Worm (Caenorhabditis elegans) whole organism, L4 larva: ENCODE results near the gene R04B5.5.

Experiments used
- D1046.2 ChIP-seq: fragments of 200-800 bp; sonication (Bioruptor generic); IDR thresholded peaks from 2 replicates; pipeline ENCODE4 v1.3.6; 2022; ENCODE audit warnings: missing genetic modification characterization, missing compliant biosample characterization
- F10B5.3 ChIP-seq: sonication (generic microtip); optimal IDR thresholded peaks from 2 replicates; lab custom pipeline; 2016; ENCODE audit warnings: mild to moderate bottlenecking, missing genetic modification characterization, missing compliant biosample characterization
- R02D3.7 ChIP-seq: fragments of 150-350 bp; sonication (generic microtip); optimal IDR thresholded peaks from 3 replicates; lab custom pipeline; 2014; ENCODE audit warnings: missing biosample characterization, missing genetic modification characterization
- ZK546.5 ChIP-seq, 2 experiments: sonication (generic microtip); optimal IDR thresholded peaks; 2 replicates each; lab custom pipeline; 2017; ENCODE audit warnings: missing biosample characterization in 2 of 2, missing genetic modification characterization in 2 of 2
- aha-1 ChIP-seq: fragments of 150-350 bp; peaks from one replicate; lab custom pipeline; 2014; ENCODE audit warnings: missing biosample characterization, missing genetic modification characterization
- ama-1 ChIP-seq: fragments of 150-350 bp; optimal IDR thresholded peaks from 2 replicates; lab custom pipeline; 2014; ENCODE audit warnings: inconsistent platforms, mixed read lengths
- attf-4 ChIP-seq: sonication (generic microtip); optimal IDR thresholded peaks from 3 replicates; lab custom pipeline; 2017; ENCODE audit warnings: missing biosample characterization, missing genetic modification characterization
- ceh-32 ChIP-seq: sonication (generic microtip); optimal IDR thresholded peaks from 2 replicates; lab custom pipeline; 2016; ENCODE audit warnings: mild to moderate bottlenecking, missing genetic modification characterization, missing compliant biosample characterization; ENCODE audit not compliant: poor library complexity
- ceh-44 ChIP-seq: fragments of 200-800 bp; sonication (Bioruptor generic); IDR thresholded peaks from 2 replicates; pipeline ENCODE4 v1.3.6; 2022; ENCODE audit warnings: missing genetic modification reagents, missing genetic modification characterization, missing compliant biosample characterization
- ces-1 ChIP-seq: fragments of 150-350 bp; sonication (generic microtip); optimal IDR thresholded peaks from 4 replicates; lab custom pipeline; 2014; ENCODE audit warnings: missing biosample characterization, missing genetic modification reagents, missing genetic modification characterization
- ctbp-1 ChIP-seq: fragments of 200-800 bp; sonication (Bioruptor generic); IDR thresholded peaks from 2 replicates; pipeline ENCODE4 v1.3.6; 2022; ENCODE audit warnings: missing genetic modification reagents, missing genetic modification characterization, missing compliant biosample characterization
- daf-12 ChIP-seq: fragments of 150-350 bp; optimal IDR thresholded peaks from 2 replicates; lab custom pipeline; 2014; ENCODE audit warnings: missing biosample characterization, missing genetic modification reagents, missing genetic modification characterization
- daf-8 ChIP-seq: fragments of 200-800 bp; sonication (Bioruptor generic); IDR thresholded peaks from 2 replicates; pipeline ENCODE4 v1.3.6; 2022; ENCODE audit warnings: missing genetic modification characterization, missing compliant biosample characterization
- dmd-8 ChIP-seq: fragments of 200-800 bp; sonication (Bioruptor generic); IDR thresholded peaks from 2 replicates; pipeline ENCODE4 v1.3.6; 2022; ENCODE audit warnings: missing genetic modification characterization, missing compliant biosample characterization
- dmd-9 ChIP-seq: fragments of 200-800 bp; sonication (Bioruptor generic); IDR thresholded peaks from 2 replicates; pipeline ENCODE4 v1.3.6; 2022; ENCODE audit warnings: missing genetic modification reagents, missing genetic modification characterization, missing compliant biosample characterization
- fkh-10 ChIP-seq: fragments of 150-350 bp; optimal IDR thresholded peaks from 2 replicates; lab custom pipeline; 2014; ENCODE audit warnings: missing biosample characterization, missing genetic modification reagents, missing genetic modification characterization
- hif-1 ChIP-seq, 2 experiments: sonication (generic microtip); optimal IDR thresholded peaks; 2 replicates each; lab custom pipeline; 2016 to 2017; ENCODE audit warnings: missing compliant biosample characterization in 2 of 2, missing genetic modification characterization in 2 of 2, missing genetic modification reagents in 2 of 2, missing genotype in 2 of 2, mild to moderate bottlenecking in 1 of 2
- lin-13 ChIP-seq: fragments of 150-350 bp; optimal IDR thresholded peaks from 2 replicates; lab custom pipeline; 2014; ENCODE audit warnings: missing biosample characterization, missing genetic modification reagents, missing genetic modification characterization
- lin-29 ChIP-seq: fragments of 200-800 bp; sonication (Bioruptor generic); IDR thresholded peaks from 2 replicates; pipeline ENCODE4 v1.3.6; 2022; ENCODE audit warnings: missing genetic modification reagents, missing genetic modification characterization, missing compliant biosample characterization
- mdl-1 ChIP-seq, 2 experiments: fragments of 150-350 bp in 1 of 2; sonication (generic microtip) in 1 of 2; optimal IDR thresholded peaks; 2 replicates each; lab custom pipeline; 2014 to 2017; ENCODE audit warnings: missing biosample characterization in 2 of 2, missing genetic modification characterization in 2 of 2
- mxl-3 ChIP-seq: fragments of 200-800 bp; sonication (Bioruptor generic); optimal IDR thresholded peaks from 2 replicates; lab custom pipeline; 2018; ENCODE audit warnings: mild to moderate bottlenecking, missing genetic modification characterization, missing compliant biosample characterization
- nhr-111 ChIP-seq: fragments of 200-800 bp; sonication (Bioruptor generic); optimal IDR thresholded peaks from 2 replicates; lab custom pipeline; 2018; ENCODE audit warnings: mild to moderate bottlenecking, missing genetic modification characterization, missing compliant biosample characterization
- nhr-28 ChIP-seq: fragments of 150-350 bp; optimal IDR thresholded peaks from 2 replicates; lab custom pipeline; 2014; ENCODE audit warnings: missing biosample characterization, missing genetic modification characterization
- nhr-6 ChIP-seq: fragments of 150-350 bp; optimal IDR thresholded peaks from 2 replicates; lab custom pipeline; 2014; ENCODE audit warnings: missing biosample characterization, missing genetic modification characterization
- set-16 ChIP-seq: fragments of 200-800 bp; sonication (Bioruptor generic); IDR thresholded peaks from 2 replicates; pipeline ENCODE4 v1.3.6; 2022; ENCODE audit warnings: missing genetic modification reagents, missing genetic modification characterization, missing compliant biosample characterization
- snpc-1.2 ChIP-seq: fragments of 200-800 bp; sonication (Bioruptor generic); IDR thresholded peaks from 2 replicates; pipeline ENCODE4 v1.3.6; 2022; ENCODE audit warnings: missing genetic modification reagents, missing genetic modification characterization, missing compliant biosample characterization
- spr-1 ChIP-seq: sonication (generic microtip); optimal IDR thresholded peaks from 2 replicates; lab custom pipeline; 2016; ENCODE audit warnings: mild to moderate bottlenecking, missing genetic modification characterization, missing compliant biosample characterization
- tag-97 ChIP-seq: fragments of 200-800 bp; sonication (Bioruptor generic); IDR thresholded peaks from 2 replicates; pipeline ENCODE4 v1.3.6; 2022; ENCODE audit warnings: missing genetic modification characterization, missing compliant biosample characterization
- unc-130 ChIP-seq: sonication (generic microtip); optimal IDR thresholded peaks from 2 replicates; lab custom pipeline; 2016; ENCODE audit warnings: missing genetic modification reagents, missing genetic modification characterization, missing compliant biosample characterization
- unc-39 ChIP-seq: sonication (generic microtip); optimal IDR thresholded peaks from 2 replicates; lab custom pipeline; 2017; ENCODE audit warnings: missing biosample characterization, missing genetic modification characterization
- unc-62 ChIP-seq, 3 experiments: fragments of 150-350 bp in 1 of 3; sonication (generic microtip); optimal IDR thresholded peaks in 2 of 3; peaks in 1 of 3; 1 replicate in 1 of 3; 2 replicates in 2 of 3; lab custom pipeline; 2014 to 2017; ENCODE audit warnings: missing biosample characterization in 3 of 3, missing genetic modification characterization in 3 of 3, missing genetic modification reagents in 3 of 3, missing genotype in 1 of 3
- vab-7 ChIP-seq: fragments of 200-800 bp; sonication (Bioruptor generic); IDR thresholded peaks from 2 replicates; pipeline ENCODE4 v1.3.6; 2022; ENCODE audit warnings: missing genetic modification reagents, missing genetic modification characterization, missing compliant biosample characterization
- zip-11 ChIP-seq: fragments of 200-800 bp; sonication (Bioruptor generic); IDR thresholded peaks from 2 replicates; pipeline ENCODE4 v1.3.6; 2022; ENCODE audit warnings: missing genetic modification characterization, missing compliant biosample characterization

R04B5.5 gene

ce11 chrV:10064221-10064620, 23.1 kb upstream of the R04B5.5 start, which contains the start of gene fipr-13:
Gene fipr-13 (plus strand): TSS chrV:10064521.
- no peak for TF ChIP-seq ama-1 (lab: Kevin White, UChicago)
- TF ChIP-seq aha-1 (tag; lab: Kevin White, UChicago): no peak
- no peak for TF ChIP-seq vab-7 (GFP tag; lab: Robert Waterston, UW)
- TF ChIP-seq nhr-28: no peak
- TF ChIP-seq, all 104 proteins: peak for 0

DNA sequence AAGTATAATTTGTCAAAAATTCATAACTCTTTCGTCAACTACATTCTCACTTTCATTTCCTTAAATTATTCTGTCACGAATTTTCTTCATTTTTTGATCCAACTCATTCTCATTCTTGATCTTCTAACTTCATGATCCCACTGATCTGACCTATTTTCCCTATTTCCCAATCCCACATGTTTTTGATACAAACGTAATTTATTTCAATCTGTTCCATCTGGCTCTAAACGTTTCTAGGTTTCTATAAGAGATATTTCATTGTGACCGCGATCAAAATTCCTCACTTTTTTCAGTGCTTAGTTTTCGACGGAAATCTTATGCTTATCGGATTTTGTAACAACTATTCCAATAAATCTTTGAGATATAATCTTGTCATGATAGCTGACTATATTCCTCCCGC, 21.6 kb upstream of the R04B5.5 start:
- TF ChIP-seq unc-62 (GFP tag; optimal IDR thresholded peaks at IDR 0.05 in 1 of 2; lab: Kevin White, UChicago) (peak in 1 of 2 experiments; percentile 4), unc-62 (tag; optimal IDR thresholded peaks at IDR 0.05; lab: Kevin White, UChicago) (no peak), ces-1 (GFP tag; lab: Kevin White, UChicago) (no peak)
- TF ChIP-seq, all 104 proteins: peak for 1

- TF ChIP-seq nhr-111 (no peak), R02D3.7 (no peak), attf-4 (tag; lab: Kevin White, UChicago) (no peak), unc-62 (GFP tag; optimal IDR thresholded peaks at IDR 0.05 in 1 of 2; lab: Kevin White, UChicago) (no peak), unc-62 (tag; optimal IDR thresholded peaks at IDR 0.05; lab: Kevin White, UChicago) (no peak), snpc-1.2 (GFP tag; lab: Robert Waterston, UW) (no peak), lin-13 (GFP tag; lab: Kevin White, UChicago) (no peak), unc-130 (GFP tag; lab: Kevin White, UChicago) (no peak), set-16 (GFP tag; lab: Robert Waterston, UW) (no peak), tag-97 (GFP tag; lab: Robert Waterston, UW) (no peak)
Observed at ce11 chrV:10066769-10067168, 20.5 kb upstream of the R04B5.5 start, which contains the start of gene npr-39. Gene npr-39 (plus strand): TSS chrV:10067069.

ce11 chrV:10070541-10070940, 16.7 kb upstream of the R04B5.5 start, which contains the start of gene nhr-192:
Gene nhr-192 (minus strand): TSS chrV:10070641.
- peak in 1 of 2 experiments; percentile 58 for TF ChIP-seq unc-62 (GFP tag; optimal IDR thresholded peaks at IDR 0.05 in 1 of 2; lab: Kevin White, UChicago)
- no peak for TF ChIP-seq unc-62 (tag; optimal IDR thresholded peaks at IDR 0.05; lab: Kevin White, UChicago)
- TF ChIP-seq ceh-44: no peak

DNA sequence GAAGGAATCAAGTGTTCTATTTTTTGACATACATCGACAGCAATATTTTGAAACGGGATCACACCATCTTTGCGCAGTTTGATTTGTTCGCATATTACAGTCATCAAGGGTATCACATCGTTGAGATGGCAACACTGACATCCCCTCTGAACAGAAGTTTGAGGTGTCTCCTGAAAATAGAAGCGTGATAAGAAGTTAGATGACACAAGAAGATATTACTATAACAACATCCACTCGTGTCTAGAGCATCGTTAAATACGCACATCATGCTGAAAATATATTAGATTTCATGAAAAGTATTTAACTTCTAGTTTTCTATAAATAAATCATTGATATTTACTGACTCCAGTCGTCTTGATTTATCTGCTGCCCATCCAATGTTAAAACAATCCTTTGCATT, 14.6 kb upstream of the R04B5.5 start:
- TF ChIP-seq zip-11 (no peak), daf-8 (GFP tag; lab: Robert Waterston, UW) (no peak), nhr-6 (no peak), daf-12 (no peak), dmd-9 (GFP tag; lab: Robert Waterston, UW) (no peak), aha-1 (tag; lab: Kevin White, UChicago) (no peak), unc-62 (GFP tag; optimal IDR thresholded peaks at IDR 0.05 in 1 of 2; lab: Kevin White, UChicago) (peak in 1 of 2 experiments; percentile 91), unc-62 (tag; optimal IDR thresholded peaks at IDR 0.05; lab: Kevin White, UChicago) (no peak)

DNA sequence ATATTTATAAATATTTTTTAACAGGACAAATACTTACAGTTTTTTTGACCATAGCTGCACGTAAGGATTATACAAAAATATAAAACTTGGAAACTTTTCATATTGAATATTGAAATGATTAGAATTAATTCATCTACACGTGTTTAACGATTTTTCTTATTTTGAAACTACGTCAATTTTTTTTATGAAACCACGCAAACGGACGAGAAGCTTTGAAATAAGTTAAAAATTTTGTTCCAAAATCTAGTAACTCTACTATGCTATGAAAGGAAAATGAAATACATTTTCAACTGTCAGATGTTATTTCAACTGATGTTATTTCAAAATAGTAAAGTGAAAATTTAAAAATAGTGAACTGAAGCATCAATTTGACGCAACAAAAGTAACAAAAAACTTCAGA, 13.5 kb upstream of the R04B5.5 start, which contains the start of gene F57A8.6:
Gene F57A8.6 (minus strand): TSS at position 101 of the 400 bp plus-strand sequence.
- TF ChIP-seq lin-29 (GFP tag; lab: Robert Waterston, UW): no peak
- no peak for TF ChIP-seq ceh-32 (tag; lab: Kevin White, UChicago)
- TF ChIP-seq unc-39: no peak
- no peak for TF ChIP-seq nhr-28
- TF ChIP-seq ZK546.5 (tag; optimal IDR thresholded peaks at IDR 0.05; lab: Kevin White, UChicago): no peak
- no peak for TF ChIP-seq lin-13 (GFP tag; lab: Kevin White, UChicago)
- TF ChIP-seq dmd-8 (GFP tag; lab: Robert Waterston, UW): no peak
- TF ChIP-seq mxl-3 (GFP tag; lab: Kevin White, UChicago): no peak
- no peak for TF ChIP-seq D1046.2 (GFP tag; lab: Robert Waterston, UW)
- TF ChIP-seq ctbp-1 (GFP tag; lab: Robert Waterston, UW): no peak
- no peak for TF ChIP-seq spr-1 (tag; lab: Kevin White, UChicago)
- no peak for TF ChIP-seq F10B5.3
- no peak for TF ChIP-seq R02D3.7
- no peak for TF ChIP-seq fkh-10 (GFP tag; lab: Kevin White, UChicago)
- TF ChIP-seq hif-1 (tag; optimal IDR thresholded peaks at IDR 0.05; lab: Kevin White, UChicago): no peak
- no peak for TF ChIP-seq mdl-1 (tag; optimal IDR thresholded peaks at IDR 0.05; lab: Kevin White, UChicago)
